Fruit fly (Drosophila melanogaster) whole organism, adult: Measurements from ENCODE around the gene Usp14.

ENCODE experiments used
- CG11617 ChIP-seq: fragments of 200-800 bp; sonication (Bioruptor generic); optimal IDR thresholded peaks from 2 replicates; lab custom pipeline; 2017; ENCODE audit warnings: mild to moderate bottlenecking, missing biosample characterization, missing genetic modification reagents, missing genetic modification characterization
- CG14711 ChIP-seq: fragments of 200-800 bp; sonication (Bioruptor generic); optimal IDR thresholded peaks from 2 replicates; lab custom pipeline; 2018; ENCODE audit warnings: missing biosample characterization, mild to moderate bottlenecking, missing genetic modification characterization, moderate library complexity
- CG1620 ChIP-seq: fragments of 200-800 bp; sonication (Bioruptor generic); optimal IDR thresholded peaks from 2 replicates; lab custom pipeline; 2016; ENCODE audit warnings: missing biosample characterization, missing genetic modification characterization
- CG5204 ChIP-seq: fragments of 200-800 bp; sonication (Bioruptor generic); optimal IDR thresholded peaks from 2 replicates; lab custom pipeline; 2016; ENCODE audit warnings: missing biosample characterization, missing genetic modification characterization
- CG7101 ChIP-seq: fragments of 200-800 bp; sonication (Bioruptor generic); optimal IDR thresholded peaks from 2 replicates; lab custom pipeline; 2018; ENCODE audit warnings: missing biosample characterization, mild to moderate bottlenecking, missing genetic modification characterization, moderate library complexity
- Crg-1 ChIP-seq: fragments of 200-800 bp; sonication (Bioruptor generic); optimal IDR thresholded peaks from 2 replicates; lab custom pipeline; 2016; ENCODE audit warnings: missing biosample characterization, missing genetic modification characterization
- cic ChIP-seq: fragments of 200-800 bp; sonication (Bioruptor generic); optimal IDR thresholded peaks from 2 replicates; lab custom pipeline; 2017; ENCODE audit warnings: missing biosample characterization, mild to moderate bottlenecking, missing genetic modification characterization, moderate library complexity
- cnc ChIP-seq, 2 experiments: fragments of >200 bp; optimal IDR thresholded peaks; 2 replicates each; lab custom pipeline; 2017

- no peak for TF ChIP-seq cic (GFP tag; lab: Kevin White, UChicago)
- no peak for TF ChIP-seq CG1620 (GFP tag; lab: Kevin White, UChicago)
- peak; percentile 26 for TF ChIP-seq CG14711
- TF ChIP-seq CG5204 (GFP tag; lab: Kevin White, UChicago): no peak
- no peak for TF ChIP-seq Crg-1 (GFP tag; lab: Kevin White, UChicago)
- TF ChIP-seq CG7101: peak; percentile 44
- no peak for TF ChIP-seq cnc (optimal IDR thresholded peaks at IDR 0.05; lab: Kevin White, UChicago)
- TF ChIP-seq CG11617: no peak
Measured at dm6 chr2L:10331066-10331847, 17.1 kb upstream of the Usp14 start, which contains the start of the genes Schip1 and Cox10.
